Worm (Caenorhabditis elegans): Measurements from ENCODE around the gene enu-3.2.

Gene enu-3.2

DNA sequence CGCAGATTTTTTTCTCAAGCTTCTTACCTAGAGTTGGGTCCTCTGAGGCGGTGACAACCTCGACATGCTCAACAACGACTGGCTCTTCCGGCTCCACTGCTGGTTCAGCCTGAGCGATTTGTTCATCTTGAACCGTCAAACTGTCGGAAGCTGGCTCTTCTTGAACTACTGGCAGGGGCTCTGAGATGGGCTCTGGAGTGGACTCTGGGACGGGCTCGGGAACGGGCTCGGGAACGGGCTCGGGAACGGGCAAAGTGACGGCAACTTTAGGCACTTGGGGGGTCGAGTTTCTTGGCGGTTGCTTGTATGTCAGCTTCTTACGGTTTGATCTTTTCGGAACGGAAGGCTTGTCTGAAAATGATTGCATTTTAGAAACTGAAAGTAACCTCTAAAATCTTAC, 22.2 kb downstream of the enu-3.2 start:
- TF ChIP-seq unc-62 (GFP tag; optimal IDR thresholded peaks at IDR 0.05) = no peak
- no peak for TF ChIP-seq elt-3 (tag; optimal IDR thresholded peaks at IDR 0.05)
- no peak for TF ChIP-seq hmg-11 (tag; optimal IDR thresholded peaks at IDR 0.05)
- no peak for TF ChIP-seq nhr-25 (tag; optimal IDR thresholded peaks at IDR 0.05)
- TF ChIP-seq nhr-77 (tag; optimal IDR thresholded peaks at IDR 0.05) = no peak
- TF ChIP-seq nhr-23 (tag; optimal IDR thresholded peaks at IDR 0.05) = no peak

ce11 chrIII:4756983-4757382, 28.1 kb downstream of the enu-3.2 start, which contains the start of gene fbxl-2:
Gene fbxl-2, plus strand, starts transcription at chrIII:4757260.
- peak; percentile 91 for TF ChIP-seq tbx-2 (tag; optimal IDR thresholded peaks at IDR 0.05)
- TF ChIP-seq snpc-4 (tag; optimal IDR thresholded peaks at IDR 0.05) = peak; percentile 91
- no peak for TF ChIP-seq ztf-11 (tag; optimal IDR thresholded peaks at IDR 0.05)
- TF ChIP-seq fkh-2 (tag; optimal IDR thresholded peaks at IDR 0.05) = no peak
- no peak for TF ChIP-seq mdl-1 (tag; optimal IDR thresholded peaks at IDR 0.05)
- peak; percentile 89 for TF ChIP-seq jun-1 (tag; optimal IDR thresholded peaks at IDR 0.05)
- TF ChIP-seq ama-1 (optimal IDR thresholded peaks at IDR 0.05) = peak; percentile 68
- TF ChIP-seq nhr-67 (tag; optimal IDR thresholded peaks at IDR 0.05) = no peak
- peak; percentile 98 for TF ChIP-seq pha-4 (tag; optimal IDR thresholded peaks at IDR 0.05)
- TF ChIP-seq zag-1 (tag; optimal IDR thresholded peaks at IDR 0.05) = no peak
- peak; percentile 67 for TF ChIP-seq fos-1 (tag; optimal IDR thresholded peaks at IDR 0.05)
- TF ChIP-seq ceh-16 (tag; optimal IDR thresholded peaks at IDR 0.05) = no peak
- peak; percentile 13 for TF ChIP-seq nhr-76 (tag; optimal IDR thresholded peaks at IDR 0.05)
- peak; percentile 99 for TF ChIP-seq lin-39 (tag; optimal IDR thresholded peaks at IDR 0.05)
- TF ChIP-seq unc-39 (tag; optimal IDR thresholded peaks at IDR 0.05) = no peak
- peak; percentile 60 for TF ChIP-seq skn-1 (tag; optimal IDR thresholded peaks at IDR 0.05)
- TF ChIP-seq mml-1 (tag; optimal IDR thresholded peaks at IDR 0.05) = no peak
- TF ChIP-seq nhr-237 (tag; optimal IDR thresholded peaks at IDR 0.05) = no peak
- peak; percentile 96 for TF ChIP-seq egl-5 (tag; optimal IDR thresholded peaks at IDR 0.05)
- TF ChIP-seq elt-3 (tag; optimal IDR thresholded peaks at IDR 0.05) = peak in 2 of 3 experiments; percentile 60 to 70
- TF ChIP-seq nhr-77 (tag; optimal IDR thresholded peaks at IDR 0.05) = peak; percentile 84
- no peak for TF ChIP-seq aly-2 (tag; optimal IDR thresholded peaks at IDR 0.05)
- TF ChIP-seq ceh-82 (tag; optimal IDR thresholded peaks at IDR 0.05) = peak; percentile 65
- TF ChIP-seq ztf-4 (tag; optimal IDR thresholded peaks at IDR 0.05) = peak; percentile 81
- TF ChIP-seq egl-27 (tag; optimal IDR thresholded peaks at IDR 0.05) = no peak
- TF ChIP-seq hmg-11 (tag; optimal IDR thresholded peaks at IDR 0.05) = peak; percentile 83
- TF ChIP-seq ZK546.5 (tag; optimal IDR thresholded peaks at IDR 0.05) = peak; percentile 10
- TF ChIP-seq elt-1 (tag; optimal IDR thresholded peaks at IDR 0.05) = peak; percentile 65
- no peak for TF ChIP-seq eor-1 (tag; optimal IDR thresholded peaks at IDR 0.05)
- TF ChIP-seq sea-2 (GFP tag; optimal IDR thresholded peaks at IDR 0.05) = no peak
- TF ChIP-seq lin-15B (tag; optimal IDR thresholded peaks at IDR 0.05) = peak; percentile 98
- no peak for TF ChIP-seq ceh-9 (tag; optimal IDR thresholded peaks at IDR 0.05)
- peak; percentile 94 for TF ChIP-seq lsy-12 (tag; optimal IDR thresholded peaks at IDR 0.05)
- TF ChIP-seq nhr-11 (tag; optimal IDR thresholded peaks at IDR 0.05) = peak; percentile 71
- TF ChIP-seq fkh-10 (GFP tag; optimal IDR thresholded peaks at IDR 0.05) = peak; percentile 47
- no peak for TF ChIP-seq daf-12 (tag; optimal IDR thresholded peaks at IDR 0.05)
- TF ChIP-seq elt-2 (tag; optimal IDR thresholded peaks at IDR 0.05) = peak; percentile 76
- TF ChIP-seq nhr-12 (tag; optimal IDR thresholded peaks at IDR 0.05) = no peak
- TF ChIP-seq unc-62 (GFP tag; optimal IDR thresholded peaks at IDR 0.05) = peak; percentile 5
- peak; percentile 88 for TF ChIP-seq ceh-28 (tag; optimal IDR thresholded peaks at IDR 0.05)
- peak; percentile 97 for TF ChIP-seq nfya-1 (tag; optimal IDR thresholded peaks at IDR 0.05; ENCODE audit: insufficient read depth)
- no peak for TF ChIP-seq nhr-28 (tag; optimal IDR thresholded peaks at IDR 0.05)
- TF ChIP-seq nhr-43 (tag; optimal IDR thresholded peaks at IDR 0.05; ENCODE audit: poor library complexity, severe bottlenecking) = peak; percentile 96
- peak; percentile 97 for TF ChIP-seq R02D3.7 (tag; optimal IDR thresholded peaks at IDR 0.05)
- TF ChIP-seq nhr-25 (tag; optimal IDR thresholded peaks at IDR 0.05) = peak; percentile 99
- TF ChIP-seq pqm-1 (tag; optimal IDR thresholded peaks at IDR 0.05) = peak; percentile 47
- TF ChIP-seq nhr-23 (tag; optimal IDR thresholded peaks at IDR 0.05) = peak; percentile 96

Data from whole organism, L3 larva.